Worm (Caenorhabditis elegans) whole organism, L4 larva: ENCODE measurements around the gene srw-26.

Source experiments
- F26F4.8 ChIP-seq: fragments of 200-800 bp; sonication (Bioruptor generic); conservative IDR thresholded peaks from 2 replicates; pipeline ENCODE4 v1.3.6; 2022; ENCODE audit warnings: missing genetic modification characterization, missing compliant biosample characterization
- F44E2.7 ChIP-seq: fragments of 200-800 bp; sonication (Bioruptor generic); IDR thresholded peaks from 2 replicates; pipeline ENCODE4 v2.1.2; 2022; ENCODE audit warnings: missing genetic modification characterization, missing compliant biosample characterization
- Y75B8A.6 ChIP-seq: fragments of 200-800 bp; sonication (Bioruptor generic); IDR thresholded peaks from 2 replicates; pipeline ENCODE4 v1.3.6; 2022; ENCODE audit warnings: missing genetic modification reagents, missing genetic modification characterization, missing compliant biosample characterization
- aly-2 ChIP-seq: sonication (generic microtip); optimal IDR thresholded peaks from 2 replicates; lab custom pipeline; 2018; ENCODE audit warnings: missing biosample characterization, missing genetic modification characterization
- ama-1 ChIP-seq: fragments of 150-350 bp; optimal IDR thresholded peaks from 2 replicates; lab custom pipeline; 2014; ENCODE audit warnings: inconsistent platforms, mixed read lengths
- attf-4 ChIP-seq: sonication (generic microtip); optimal IDR thresholded peaks from 3 replicates; lab custom pipeline; 2017; ENCODE audit warnings: missing biosample characterization, missing genetic modification characterization
- ceh-28 ChIP-seq: fragments of 150-350 bp; optimal IDR thresholded peaks from 2 replicates; lab custom pipeline; 2014; ENCODE audit warnings: missing biosample characterization, missing genetic modification reagents, missing genetic modification characterization
- ceh-44 ChIP-seq: fragments of 200-800 bp; sonication (Bioruptor generic); IDR thresholded peaks from 2 replicates; pipeline ENCODE4 v1.3.6; 2022; ENCODE audit warnings: missing genetic modification reagents, missing genetic modification characterization, missing compliant biosample characterization
- ceh-62 ChIP-seq: sonication (generic microtip); optimal IDR thresholded peaks from 2 replicates; lab custom pipeline; 2017; ENCODE audit warnings: missing biosample characterization, missing genetic modification characterization
- ceh-82 ChIP-seq: sonication (generic microtip); optimal IDR thresholded peaks from 2 replicates; lab custom pipeline; 2017; ENCODE audit warnings: missing biosample characterization, missing genetic modification characterization
- ces-1 ChIP-seq: fragments of 150-350 bp; sonication (generic microtip); optimal IDR thresholded peaks from 4 replicates; lab custom pipeline; 2014; ENCODE audit warnings: missing biosample characterization, missing genetic modification reagents, missing genetic modification characterization
- daf-16 ChIP-seq, 3 experiments: sonication (generic microtip); optimal IDR thresholded peaks; 2 replicates each; lab custom pipeline; 2016 to 2017; ENCODE audit warnings: missing genetic modification characterization in 3 of 3, missing genetic modification reagents in 3 of 3, mild to moderate bottlenecking in 2 of 3, missing compliant biosample characterization in 2 of 3, missing biosample characterization in 1 of 3, moderate library complexity in 1 of 3
- dmd-6 ChIP-seq: fragments of 200-800 bp; sonication (Bioruptor generic); IDR thresholded peaks from 2 replicates; pipeline ENCODE4 v1.3.6; 2022; ENCODE audit warnings: missing genetic modification reagents, missing genetic modification characterization, missing compliant biosample characterization
- dmd-8 ChIP-seq: fragments of 200-800 bp; sonication (Bioruptor generic); IDR thresholded peaks from 2 replicates; pipeline ENCODE4 v1.3.6; 2022; ENCODE audit warnings: missing genetic modification characterization, missing compliant biosample characterization
- dmd-9 ChIP-seq: fragments of 200-800 bp; sonication (Bioruptor generic); IDR thresholded peaks from 2 replicates; pipeline ENCODE4 v1.3.6; 2022; ENCODE audit warnings: missing genetic modification reagents, missing genetic modification characterization, missing compliant biosample characterization
- duxl-1 ChIP-seq: sonication (generic microtip); optimal IDR thresholded peaks from 2 replicates; lab custom pipeline; 2016; ENCODE audit warnings: mild to moderate bottlenecking, missing genetic modification characterization, moderate library complexity, missing compliant biosample characterization; ENCODE audit not compliant: poor library complexity
- dve-1 ChIP-seq: sonication (generic microtip); optimal IDR thresholded peaks from 2 replicates; lab custom pipeline; 2017; ENCODE audit warnings: antibody characterized with exemption, mild to moderate bottlenecking, missing genetic modification characterization, missing compliant biosample characterization; ENCODE audit not compliant: insufficient read depth
- fkh-10 ChIP-seq: fragments of 150-350 bp; optimal IDR thresholded peaks from 2 replicates; lab custom pipeline; 2014; ENCODE audit warnings: missing biosample characterization, missing genetic modification reagents, missing genetic modification characterization
- gei-8 ChIP-seq: fragments of 200-800 bp; sonication (Bioruptor generic); optimal IDR thresholded peaks from 2 replicates; lab custom pipeline; 2018; ENCODE audit warnings: mild to moderate bottlenecking, missing genetic modification characterization, missing compliant biosample characterization
- hlh-30 ChIP-seq: sonication (generic microtip); optimal IDR thresholded peaks from 2 replicates; lab custom pipeline; 2017; ENCODE audit warnings: antibody characterized with exemption, mild to moderate bottlenecking, missing genetic modification characterization, missing compliant biosample characterization; ENCODE audit not compliant: insufficient read depth
- hmg-1.1 ChIP-seq: fragments of 200-800 bp; sonication (Bioruptor generic); IDR thresholded peaks from 2 replicates; pipeline ENCODE4 v1.3.6; 2022; ENCODE audit warnings: missing genetic modification reagents, missing genetic modification characterization, missing compliant biosample characterization
- jun-1 ChIP-seq: fragments of 150-350 bp; optimal IDR thresholded peaks from 2 replicates; lab custom pipeline; 2014; ENCODE audit warnings: missing biosample characterization, missing genetic modification reagents, missing genetic modification characterization
- lim-7 ChIP-seq: fragments of 200-800 bp; sonication (Bioruptor generic); IDR thresholded peaks from 2 replicates; pipeline ENCODE4 v1.3.6; 2022; ENCODE audit warnings: missing genetic modification characterization, missing compliant biosample characterization
- lin-1 ChIP-seq: fragments of 200-800 bp; sonication (Bioruptor generic); IDR thresholded peaks from 2 replicates; pipeline ENCODE4 v1.3.6; 2022; ENCODE audit warnings: missing genetic modification reagents, missing genetic modification characterization, missing compliant biosample characterization
- lin-29 ChIP-seq: fragments of 200-800 bp; sonication (Bioruptor generic); IDR thresholded peaks from 2 replicates; pipeline ENCODE4 v1.3.6; 2022; ENCODE audit warnings: missing genetic modification reagents, missing genetic modification characterization, missing compliant biosample characterization
- lin-38 ChIP-seq: fragments of 200-800 bp; sonication (Bioruptor generic); IDR thresholded peaks from 2 replicates; pipeline ENCODE4 v1.3.6; 2022; ENCODE audit warnings: missing genetic modification reagents, missing genetic modification characterization, missing compliant biosample characterization
- lir-3 ChIP-seq: sonication (generic microtip); optimal IDR thresholded peaks from 2 replicates; lab custom pipeline; 2016; ENCODE audit warnings: mild to moderate bottlenecking, missing genetic modification characterization, missing compliant biosample characterization
- mdl-1 ChIP-seq, 2 experiments: fragments of 150-350 bp in 1 of 2; sonication (generic microtip) in 1 of 2; optimal IDR thresholded peaks; 2 replicates each; lab custom pipeline; 2014 to 2017; ENCODE audit warnings: missing biosample characterization in 2 of 2, missing genetic modification characterization in 2 of 2
- mxl-2 ChIP-seq: fragments of 200-800 bp; sonication (Bioruptor generic); conservative IDR thresholded peaks from 2 replicates; pipeline ENCODE4 v1.3.6; 2022; ENCODE audit warnings: missing genetic modification reagents, missing genetic modification characterization, missing compliant biosample characterization
- mxl-3 ChIP-seq: fragments of 200-800 bp; sonication (Bioruptor generic); optimal IDR thresholded peaks from 2 replicates; lab custom pipeline; 2018; ENCODE audit warnings: mild to moderate bottlenecking, missing genetic modification characterization, missing compliant biosample characterization
- nhr-10 ChIP-seq: fragments of 150-350 bp; optimal IDR thresholded peaks from 2 replicates; lab custom pipeline; 2014; ENCODE audit warnings: missing biosample characterization, missing genetic modification characterization
- nhr-102 ChIP-seq: sonication (generic microtip); optimal IDR thresholded peaks from 2 replicates; lab custom pipeline; 2016; ENCODE audit warnings: mild to moderate bottlenecking, missing genetic modification characterization, moderate library complexity, missing compliant biosample characterization
- nhr-25 ChIP-seq: sonication (generic microtip); optimal IDR thresholded peaks from 2 replicates; lab custom pipeline; 2017; ENCODE audit warnings: missing genetic modification characterization, mild to moderate bottlenecking, missing compliant biosample characterization, antibody characterized with exemption, moderate library complexity, borderline replicate concordance; ENCODE audit not compliant: insufficient read depth
- nhr-28 ChIP-seq: fragments of 150-350 bp; optimal IDR thresholded peaks from 2 replicates; lab custom pipeline; 2014; ENCODE audit warnings: missing biosample characterization, missing genetic modification characterization
- nhr-42 ChIP-seq: fragments of 200-800 bp; sonication (Bioruptor generic); IDR thresholded peaks from 2 replicates; pipeline ENCODE4 v1.3.6; 2022; ENCODE audit warnings: missing genetic modification characterization, missing compliant biosample characterization
- nhr-6 ChIP-seq: fragments of 150-350 bp; optimal IDR thresholded peaks from 2 replicates; lab custom pipeline; 2014; ENCODE audit warnings: missing biosample characterization, missing genetic modification characterization
- nhr-77 ChIP-seq: fragments of 150-350 bp; optimal IDR thresholded peaks from 2 replicates; lab custom pipeline; 2014; ENCODE audit warnings: missing biosample characterization, missing genetic modification characterization
- pha-4 ChIP-seq, 2 experiments: fragments of 150-350 bp in 1 of 2; fragments of 200-800 bp in 1 of 2; sonication (Bioruptor generic) in 1 of 2; IDR thresholded peaks in 1 of 2; optimal IDR thresholded peaks in 1 of 2; 2 replicates each; pipeline versions ENCODE4 v1.3.6 to Lab custom; 2014 to 2022; ENCODE audit warnings: missing genetic modification characterization in 2 of 2, missing genetic modification reagents in 2 of 2, missing biosample characterization in 1 of 2, missing compliant biosample characterization in 1 of 2
- php-3 ChIP-seq: fragments of 200-800 bp; sonication (Bioruptor generic); IDR thresholded peaks from 2 replicates; pipeline ENCODE4 v1.3.6; 2022; ENCODE audit warnings: missing genetic modification reagents, missing genetic modification characterization, missing compliant biosample characterization
- pqm-1 ChIP-seq: sonication (generic microtip); optimal IDR thresholded peaks from 2 replicates; lab custom pipeline; 2017; ENCODE audit warnings: missing biosample characterization, missing genetic modification characterization
- sdz-12 ChIP-seq: fragments of 200-800 bp; sonication (Bioruptor generic); optimal IDR thresholded peaks from 2 replicates; lab custom pipeline; 2018; ENCODE audit warnings: mild to moderate bottlenecking, missing genetic modification characterization, missing compliant biosample characterization
- snpc-1.2 ChIP-seq: fragments of 200-800 bp; sonication (Bioruptor generic); IDR thresholded peaks from 2 replicates; pipeline ENCODE4 v1.3.6; 2022; ENCODE audit warnings: missing genetic modification reagents, missing genetic modification characterization, missing compliant biosample characterization
- snpc-4 ChIP-seq: fragments of 150-350 bp; optimal IDR thresholded peaks from 2 replicates; lab custom pipeline; 2014; ENCODE audit warnings: missing biosample characterization, missing genetic modification characterization
- spr-3 ChIP-seq: fragments of 200-800 bp; sonication (Bioruptor generic); optimal IDR thresholded peaks from 2 replicates; lab custom pipeline; 2018; ENCODE audit warnings: mild to moderate bottlenecking, missing genetic modification characterization, missing compliant biosample characterization
- tag-97 ChIP-seq: fragments of 200-800 bp; sonication (Bioruptor generic); IDR thresholded peaks from 2 replicates; pipeline ENCODE4 v1.3.6; 2022; ENCODE audit warnings: missing genetic modification characterization, missing compliant biosample characterization
- tra-1 ChIP-seq: fragments of 200-800 bp; sonication (Bioruptor generic); IDR thresholded peaks from 2 replicates; pipeline ENCODE4 v1.3.6; 2022; ENCODE audit warnings: missing genetic modification reagents, missing genetic modification characterization, missing compliant biosample characterization
- zfp-2 ChIP-seq: sonication (generic microtip); optimal IDR thresholded peaks from 2 replicates; lab custom pipeline; 2016; ENCODE audit warnings: mild to moderate bottlenecking, missing genetic modification characterization, missing compliant biosample characterization
- zfp-3 ChIP-seq: fragments of 200-800 bp; sonication (Bioruptor generic); conservative IDR thresholded peaks from 2 replicates; pipeline ENCODE4 v1.3.6; 2022; ENCODE audit warnings: missing genetic modification reagents, missing genetic modification characterization, missing compliant biosample characterization
- zip-11 ChIP-seq: fragments of 200-800 bp; sonication (Bioruptor generic); IDR thresholded peaks from 2 replicates; pipeline ENCODE4 v1.3.6; 2022; ENCODE audit warnings: missing genetic modification characterization, missing compliant biosample characterization
- ztf-11 ChIP-seq: fragments of 150-350 bp; optimal IDR thresholded peaks from 2 replicates; lab custom pipeline; 2014; ENCODE audit warnings: missing biosample characterization, missing genetic modification characterization
- ztf-7 ChIP-seq: fragments of 150-350 bp; optimal IDR thresholded peaks from 2 replicates; lab custom pipeline; 2014; ENCODE audit warnings: missing biosample characterization, missing genetic modification characterization

Gene srw-26

ce11 chrV:15891279-15891678 lies 41.0 kb downstream of the srw-26 start:
- TF ChIP-seq mxl-2 (GFP tag; lab: Robert Waterston, UW) (no peak), F44E2.7 (no peak), php-3 (GFP tag; lab: Robert Waterston, UW) (0 out of 2 replicates have a peak, but pooled peaks have one; percentile 6), lin-29 (GFP tag; lab: Robert Waterston, UW) (no peak), spr-3 (no peak), attf-4 (tag; lab: Kevin White, UChicago) (no peak), dve-1 (tag; lab: Kevin White, UChicago) (peak; percentile 59), dmd-6 (peak; percentile 61), mxl-3 (no peak), nhr-10 (tag; lab: Kevin White, UChicago) (no peak), sdz-12 (GFP tag; lab: Kevin White, UChicago) (no peak), nhr-42 (GFP tag; lab: Robert Waterston, UW) (no peak), zfp-2 (tag; lab: Kevin White, UChicago) (no peak), zip-11 (no peak), nhr-102 (tag; lab: Kevin White, UChicago) (no peak), pqm-1 (tag; lab: Kevin White, UChicago) (peak; percentile 70), gei-8 (no peak), ama-1 (no peak), lim-7 (no peak), mdl-1 (tag; optimal IDR thresholded peaks at IDR 0.05; lab: Kevin White, UChicago) (no peak), jun-1 (tag; lab: Kevin White, UChicago) (no peak), Y75B8A.6 (GFP tag; lab: Robert Waterston, UW) (no peak), ztf-11 (tag; lab: Kevin White, UChicago) (no peak), aly-2 (tag; lab: Kevin White, UChicago) (no peak), snpc-1.2 (GFP tag; lab: Robert Waterston, UW) (no peak), dmd-8 (no peak), ceh-82 (tag; lab: Kevin White, UChicago) (no peak), pha-4 (GFP tag; IDR thresholded peaks at IDR 0.05; lab: Robert Waterston, UW) (no peak), pha-4 (tag; optimal IDR thresholded peaks at IDR 0.05; lab: Kevin White, UChicago) (peak; percentile 43), fkh-10 (GFP tag; lab: Kevin White, UChicago) (no peak), tag-97 (GFP tag; lab: Robert Waterston, UW) (no peak), zfp-3 (no peak), lin-38 (GFP tag; lab: Robert Waterston, UW) (no peak), F26F4.8 (GFP tag; lab: Robert Waterston, UW) (no peak), lir-3 (tag; lab: Kevin White, UChicago) (no peak), snpc-4 (tag; lab: Kevin White, UChicago) (no peak), duxl-1 (tag; lab: Kevin White, UChicago) (no peak), ztf-7 (tag; lab: Kevin White, UChicago) (no peak), hlh-30 (tag; lab: Kevin White, UChicago) (peak; percentile 28), ceh-62 (tag; lab: Kevin White, UChicago) (no peak), nhr-28 (tag; lab: Kevin White, UChicago) (peak; percentile 91), ceh-44 (GFP tag; lab: Robert Waterston, UW) (no peak), tra-1 (GFP tag; lab: Robert Waterston, UW) (no peak), nhr-25 (tag; lab: Kevin White, UChicago) (no peak), dmd-9 (GFP tag; lab: Robert Waterston, UW) (no peak), nhr-77 (tag; lab: Kevin White, UChicago) (peak; percentile 24), daf-16 (GFP tag; optimal IDR thresholded peaks at IDR 0.05; lab: Kevin White, UChicago) (no peak), daf-16 (tag; optimal IDR thresholded peaks at IDR 0.05; lab: Kevin White, UChicago) (peak; percentile 89), lin-1 (GFP tag; lab: Robert Waterston, UW) (no peak), hmg-1.1 (GFP tag; lab: Robert Waterston, UW) (no peak), ceh-28 (tag; lab: Kevin White, UChicago) (no peak), ces-1 (GFP tag; lab: Kevin White, UChicago) (no peak), nhr-6 (peak; percentile 25)
